Worm (Caenorhabditis elegans): ENCODE measurements around the gene W03F8.6.

- TF ChIP-seq dao-5 (tag; optimal IDR thresholded peaks at IDR 0.05): no peak
- TF ChIP-seq him-1 (tag; optimal IDR thresholded peaks at IDR 0.05): no peak
Measured at ce11 chrIV:5171994-5172528, 14.3 kb downstream of the W03F8.6 start.

Measured in whole organism, L4/young adult.